Worm (Caenorhabditis elegans): Measurements from ENCODE around the gene ser-2.

DNA sequence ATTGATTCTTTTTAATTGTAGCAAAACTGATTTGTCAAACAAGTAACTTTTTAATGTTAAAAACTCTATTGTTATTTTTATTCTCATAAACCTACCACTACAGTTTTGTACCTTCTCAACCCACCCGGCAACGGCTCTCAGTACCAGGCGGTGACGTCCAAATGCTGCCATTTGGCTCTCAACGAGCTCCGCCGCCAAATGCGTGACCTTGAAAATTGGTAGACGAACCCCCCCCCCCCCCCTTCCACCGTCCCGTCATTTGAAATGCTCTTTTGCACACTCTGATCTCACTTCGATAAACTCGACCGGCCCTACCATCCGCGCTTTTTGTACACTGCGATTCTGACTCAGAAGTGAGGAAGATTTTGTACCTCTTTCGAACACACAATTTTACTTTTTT, 5.9 kb upstream of the ser-2 start:
- TF ChIP-seq klf-2 (GFP tag; conservative IDR thresholded peaks at IDR 0.05) (no peak), ref-1 (GFP tag; conservative IDR thresholded peaks at IDR 0.05) (no peak), med-1 (GFP tag; optimal IDR thresholded peaks at IDR 0.05; ENCODE audit: insufficient read depth) (no peak), ztf-29 (GFP tag; IDR thresholded peaks at IDR 0.05) (no peak), tab-1 (GFP tag; IDR thresholded peaks at IDR 0.05) (no peak), ztf-23 (GFP tag; IDR thresholded peaks at IDR 0.05) (no peak), flt-1 (GFP tag; IDR thresholded peaks at IDR 0.05) (no peak), cog-1 (tag; optimal IDR thresholded peaks at IDR 0.05) (no peak), T22C8.4 (GFP tag; IDR thresholded peaks at IDR 0.05) (no peak)
